Fruit fly (Drosophila melanogaster) whole organism, embryonic: Measurements from ENCODE around the gene Rbp.
A peak's percentile ranks its signal among the peaks of the same experiment; 100 is the strongest.

Source experiments
- ATbp ChIP-seq: fragments of 200-800 bp; sonication (Bioruptor generic); optimal IDR thresholded peaks from 2 replicates; lab custom pipeline; 2017; ENCODE audit warnings: missing biosample characterization, mild to moderate bottlenecking, missing genetic modification characterization, missing genetic modification reagents
- Ada2b ChIP-seq: fragments of 200-800 bp; sonication (Bioruptor generic); IDR thresholded peaks from 2 replicates; pipeline ENCODE4 v1.3.6; 2022; ENCODE audit warnings: missing biosample characterization, missing genetic modification characterization
- B-H1 ChIP-seq: fragments of 200-800 bp; sonication (Bioruptor generic); IDR thresholded peaks from 3 replicates; pipeline ENCODE4 v1.3.6; 2022; ENCODE audit warnings: missing biosample characterization, missing genetic modification characterization
- Blimp-1 ChIP-seq: fragments of 200-800 bp; sonication (Bioruptor generic); optimal IDR thresholded peaks from 3 replicates; lab custom pipeline; 2018; ENCODE audit warnings: missing biosample characterization, missing genetic modification characterization, mild to moderate bottlenecking, moderate library complexity, missing genetic modification reagents
- CG10209 ChIP-seq: fragments of 200-800 bp; sonication (Bioruptor generic); optimal IDR thresholded peaks from 3 replicates; lab custom pipeline; 2017; ENCODE audit warnings: missing biosample characterization, mild to moderate bottlenecking, missing genetic modification characterization, missing genetic modification reagents
- CG10654 ChIP-seq: fragments of 200-800 bp; sonication (Bioruptor generic); optimal IDR thresholded peaks from 2 replicates; lab custom pipeline; 2016; ENCODE audit warnings: missing biosample characterization, missing genetic modification characterization
- CG12219 ChIP-seq: fragments of 200-800 bp; sonication (Bioruptor generic); optimal IDR thresholded peaks from 3 replicates; lab custom pipeline; 2018; ENCODE audit warnings: missing biosample characterization, mild to moderate bottlenecking, missing genetic modification characterization
- CG12942 ChIP-seq: fragments of 200-800 bp; sonication (Bioruptor generic); optimal IDR thresholded peaks from 3 replicates; lab custom pipeline; 2016; ENCODE audit warnings: missing biosample characterization, missing genetic modification characterization
- CG13123 ChIP-seq: fragments of 200-800 bp; sonication (Bioruptor generic); optimal IDR thresholded peaks from 2 replicates; lab custom pipeline; 2016; ENCODE audit warnings: missing biosample characterization, missing genetic modification characterization
- CG14667 ChIP-seq: fragments of 200-800 bp; sonication (Bioruptor generic); IDR thresholded peaks from 2 replicates; pipeline ENCODE4 v1.3.6; 2022; ENCODE audit warnings: missing biosample characterization, missing genetic modification characterization
- CG17186 ChIP-seq: fragments of 200-800 bp; sonication (Bioruptor generic); optimal IDR thresholded peaks from 3 replicates; lab custom pipeline; 2017; ENCODE audit warnings: missing biosample characterization, missing genetic modification reagents, missing genetic modification characterization
- CG18476 ChIP-seq: fragments of 200-800 bp; sonication (Bioruptor generic); optimal IDR thresholded peaks from 2 replicates; lab custom pipeline; 2016; ENCODE audit warnings: missing biosample characterization, mild to moderate bottlenecking, missing genetic modification characterization
- CG31224 ChIP-seq: fragments of 200-800 bp; sonication (Bioruptor generic); IDR thresholded peaks from 2 replicates; pipeline ENCODE4 v1.3.6; 2022; ENCODE audit warnings: missing biosample characterization, missing genetic modification characterization
- CG3407 ChIP-seq: fragments of 200-800 bp; sonication (Bioruptor generic); optimal IDR thresholded peaks from 2 replicates; lab custom pipeline; 2018; ENCODE audit warnings: missing biosample characterization, mild to moderate bottlenecking, missing genetic modification characterization
- CG34422 ChIP-seq: fragments of 200-800 bp; sonication (Bioruptor generic); IDR thresholded peaks from 3 replicates; pipeline ENCODE4 v1.3.6; 2022; ENCODE audit warnings: missing biosample characterization, missing genetic modification characterization
- CG4730 ChIP-seq: fragments of 200-800 bp; sonication (Bioruptor generic); IDR thresholded peaks from 2 replicates; pipeline ENCODE4 v1.3.6; 2022; ENCODE audit warnings: missing biosample characterization, missing genetic modification characterization
- CG6689 ChIP-seq: fragments of 200-800 bp; sonication (Bioruptor generic); IDR thresholded peaks from 2 replicates; pipeline ENCODE4 v1.3.6; 2022; ENCODE audit warnings: missing biosample characterization, missing genetic modification characterization
- CG7372 ChIP-seq: fragments of 200-800 bp; sonication (Bioruptor generic); IDR thresholded peaks from 2 replicates; pipeline ENCODE4 v1.3.6; 2022; ENCODE audit warnings: missing biosample characterization, missing genetic modification characterization
- CG8290 ChIP-seq, 3 experiments: fragments of 200-800 bp; sonication (Bioruptor generic); optimal IDR thresholded peaks; 2 replicates each; lab custom pipeline; 2016 to 2019; ENCODE audit warnings: missing biosample characterization in 3 of 3, missing genetic modification characterization in 3 of 3, mild to moderate bottlenecking in 2 of 3, moderate library complexity in 1 of 3
- CG9932 ChIP-seq: fragments of 200-800 bp; sonication (Bioruptor generic); IDR thresholded peaks from 2 replicates; pipeline ENCODE4 v1.3.6; 2022; ENCODE audit warnings: missing biosample characterization, missing genetic modification characterization
- CHES-1-like ChIP-seq: fragments of 200-800 bp; sonication (Bioruptor generic); optimal IDR thresholded peaks from 2 replicates; lab custom pipeline; 2016; ENCODE audit warnings: missing biosample characterization, missing genetic modification characterization
- Dp ChIP-seq: fragments of 200-800 bp; sonication (Bioruptor generic); optimal IDR thresholded peaks from 2 replicates; lab custom pipeline; 2018; ENCODE audit warnings: missing biosample characterization, mild to moderate bottlenecking, missing genetic modification characterization, moderate library complexity
- Hand ChIP-seq: fragments of 200-800 bp; sonication (Bioruptor generic); optimal IDR thresholded peaks from 2 replicates; lab custom pipeline; 2017; ENCODE audit warnings: mild to moderate bottlenecking, missing biosample characterization, missing genetic modification reagents, missing genetic modification characterization
- Kr ChIP-seq: fragments of 200-800 bp; sonication (Bioruptor generic); optimal IDR thresholded peaks from 2 replicates; lab custom pipeline; 2017; ENCODE audit warnings: missing biosample characterization, mild to moderate bottlenecking, missing genetic modification characterization
- Lhr ChIP-seq: fragments of 200-800 bp; sonication (Bioruptor generic); optimal IDR thresholded peaks from 3 replicates; lab custom pipeline; 2017; ENCODE audit warnings: mild to moderate bottlenecking, missing biosample characterization, missing genetic modification reagents, missing genetic modification characterization
- Myb ChIP-seq: fragments of 200-800 bp; sonication (Bioruptor generic); optimal IDR thresholded peaks from 2 replicates; lab custom pipeline; 2016; ENCODE audit warnings: missing biosample characterization, missing genetic modification characterization
- NC2α ChIP-seq: fragments of 200-800 bp; sonication (Bioruptor generic); optimal IDR thresholded peaks from 2 replicates; lab custom pipeline; 2016; ENCODE audit warnings: missing biosample characterization, missing genetic modification characterization
- NK7.1 ChIP-seq: fragments of 200-800 bp; sonication (Bioruptor generic); optimal IDR thresholded peaks from 3 replicates; lab custom pipeline; 2016; ENCODE audit warnings: missing biosample characterization, missing genetic modification characterization
- Oaz ChIP-seq: fragments of 200-800 bp; sonication (Bioruptor generic); IDR thresholded peaks from 2 replicates; pipeline ENCODE4 v1.3.6; 2022; ENCODE audit warnings: missing biosample characterization, missing genetic modification characterization
- Opbp ChIP-seq: fragments of 200-800 bp; sonication (Bioruptor generic); IDR thresholded peaks from 3 replicates; pipeline ENCODE4 v1.3.6; 2022; ENCODE audit warnings: missing biosample characterization, missing genetic modification characterization; ENCODE audit not compliant: partially characterized antibody
- Pdp1 ChIP-seq, 2 experiments: fragments of 200-800 bp; sonication (Bioruptor generic); optimal IDR thresholded peaks; 3 replicates each; lab custom pipeline; 2016; ENCODE audit warnings: missing biosample characterization in 2 of 2, missing genetic modification characterization in 2 of 2, mild to moderate bottlenecking in 1 of 2, moderate library complexity in 1 of 2
- Sry-β ChIP-seq: fragments of 200-800 bp; sonication (Bioruptor generic); optimal IDR thresholded peaks from 2 replicates; lab custom pipeline; 2018; ENCODE audit warnings: missing biosample characterization, mild to moderate bottlenecking, missing genetic modification characterization, moderate library complexity
- Taf1 ChIP-seq: fragments of 200-800 bp; sonication (Bioruptor generic); IDR thresholded peaks from 2 replicates; pipeline ENCODE4 v1.3.6; 2022; ENCODE audit warnings: missing biosample characterization, missing genetic modification characterization
- Tbp ChIP-seq: fragments of >200 bp; optimal IDR thresholded peaks from 2 replicates; lab custom pipeline; 2018; ENCODE audit warnings: missing biosample characterization, missing genetic modification characterization
- bigmax ChIP-seq: fragments of 200-800 bp; sonication (Bioruptor generic); optimal IDR thresholded peaks from 2 replicates; lab custom pipeline; 2018; ENCODE audit warnings: missing biosample characterization, mild to moderate bottlenecking, missing genetic modification characterization
- caup ChIP-seq: fragments of 200-800 bp; sonication (Bioruptor generic); optimal IDR thresholded peaks from 3 replicates; lab custom pipeline; 2017; ENCODE audit warnings: missing biosample characterization, mild to moderate bottlenecking, missing genetic modification characterization, moderate library complexity; ENCODE audit not compliant: severe bottlenecking
- chif ChIP-seq, 2 experiments: fragments of 200-800 bp; sonication (Bioruptor generic); optimal IDR thresholded peaks; 3 replicates each; lab custom pipeline; 2016; ENCODE audit warnings: missing biosample characterization in 2 of 2, missing genetic modification characterization in 2 of 2
- danr ChIP-seq: fragments of 200-800 bp; sonication (Bioruptor generic); IDR thresholded peaks from 2 replicates; pipeline ENCODE4 v1.3.6; 2022; ENCODE audit warnings: missing biosample characterization, missing genetic modification characterization
- dysf ChIP-seq: fragments of 200-800 bp; sonication (Bioruptor generic); IDR thresholded peaks from 3 replicates; pipeline ENCODE4 v1.3.6; 2022; ENCODE audit warnings: missing biosample characterization, missing genetic modification characterization
- esg ChIP-seq: fragments of 200-800 bp; sonication (Bioruptor generic); conservative IDR thresholded peaks from 2 replicates; pipeline ENCODE4 v1.3.6; 2022; ENCODE audit warnings: missing biosample characterization, missing genetic modification characterization
- eve ChIP-seq, 2 experiments: fragments of >200 bp; optimal IDR thresholded peaks; 2 replicates each; lab custom pipeline; 2017; ENCODE audit warnings: missing biosample characterization in 2 of 2, missing genetic modification characterization in 2 of 2
- eyg ChIP-seq: fragments of 200-800 bp; sonication (Bioruptor generic); optimal IDR thresholded peaks from 3 replicates; lab custom pipeline; 2016; ENCODE audit warnings: missing biosample characterization, missing genetic modification characterization
- hth ChIP-seq: fragments of >200 bp; optimal IDR thresholded peaks from 2 replicates; lab custom pipeline; 2017; ENCODE audit warnings: inconsistent platforms
- lilli ChIP-seq: fragments of 200-800 bp; sonication (Bioruptor generic); optimal IDR thresholded peaks from 3 replicates; lab custom pipeline; 2016; ENCODE audit warnings: missing biosample characterization, missing genetic modification characterization
- org-1 ChIP-seq: fragments of 200-800 bp; sonication (Bioruptor generic); optimal IDR thresholded peaks from 2 replicates; lab custom pipeline; 2017; ENCODE audit warnings: missing biosample characterization, missing genetic modification characterization
- phol ChIP-seq: fragments of 200-800 bp; sonication (Bioruptor generic); optimal IDR thresholded peaks from 3 replicates; lab custom pipeline; 2018; ENCODE audit warnings: missing biosample characterization, mild to moderate bottlenecking, missing genetic modification characterization, moderate library complexity
- pzg ChIP-seq: fragments of 200-800 bp; sonication (Bioruptor generic); optimal IDR thresholded peaks from 3 replicates; lab custom pipeline; 2018; ENCODE audit warnings: missing biosample characterization, mild to moderate bottlenecking, missing genetic modification characterization, moderate library complexity
- sqz ChIP-seq: fragments of 200-800 bp; sonication (Bioruptor generic); optimal IDR thresholded peaks from 3 replicates; lab custom pipeline; 2018; ENCODE audit warnings: missing biosample characterization, mild to moderate bottlenecking, missing genetic modification characterization
- vfl ChIP-seq: fragments of 200-800 bp; sonication (Bioruptor generic); optimal IDR thresholded peaks from 2 replicates; lab custom pipeline; 2016; ENCODE audit warnings: missing biosample characterization, missing genetic modification characterization

The Rbp gene

dm6 chr3R:15418824-15419530 is 44.5 kb downstream of the Rbp start (continued):
- TF ChIP-seq lilli (GFP tag; lab: Kevin White, UChicago) (peak; percentile 58), bigmax (GFP tag; lab: Kevin White, UChicago) (no peak), NC2α (GFP tag; lab: Kevin White, UChicago) (no peak), CG4730 (GFP tag; lab: Robert Waterston, UW) (no peak), esg (peak; percentile 31; the same call in 1 of the 2 replicates), org-1 (GFP tag; lab: Kevin White, UChicago) (peak; percentile 74), chif (GFP tag; optimal IDR thresholded peaks at IDR 0.05; lab: Kevin White, UChicago) (peak in 1 of 2 experiments; percentile 34), eve (GFP tag; optimal IDR thresholded peaks at IDR 0.05; lab: Kevin White, UChicago) (no peak), ATbp (GFP tag; lab: Kevin White, UChicago) (peak; percentile 48), dysf (GFP tag; lab: Robert Waterston, UW) (no peak), Kr (peak; percentile 75), Lhr (peak; percentile 48), CG31224 (GFP tag; lab: Robert Waterston, UW) (0 out of 2 replicates have a peak, but pooled peaks have one; percentile 6), Tbp (GFP tag; lab: Kevin White, UChicago) (no peak), Hand (GFP tag; lab: Kevin White, UChicago) (peak; percentile 60), CG6689 (GFP tag; lab: Robert Waterston, UW) (peak; percentile 61; the same call in 1 of the 2 replicates), CG17186 (GFP tag; lab: Kevin White, UChicago) (no peak), CG34422 (no peak), danr (no peak), CG7372 (GFP tag; lab: Robert Waterston, UW) (no peak), CG12942 (GFP tag; lab: Kevin White, UChicago) (peak; percentile 46), NK7.1 (no peak), Taf1 (no peak), phol (tag; lab: Kevin White, UChicago) (peak; percentile 80), Myb (no peak), Sry-β (GFP tag; lab: Kevin White, UChicago) (no peak), caup (GFP tag; lab: Kevin White, UChicago) (peak; percentile 42), eyg (no peak), CG8290 (GFP tag; optimal IDR thresholded peaks at IDR 0.05; lab: Kevin White, UChicago) (peak; percentile 19), CG8290 (tag; optimal IDR thresholded peaks at IDR 0.05; lab: Kevin White, UChicago) (peak in 1 of 2 experiments; percentile 23), pzg (no peak), CG12219 (GFP tag; lab: Kevin White, UChicago) (peak; percentile 29), CG10654 (GFP tag; lab: Kevin White, UChicago) (peak; percentile 49), CG13123 (GFP tag; lab: Kevin White, UChicago) (peak; percentile 50), Oaz (no peak), CHES-1-like (GFP tag; lab: Kevin White, UChicago) (no peak), sqz (GFP tag; lab: Kevin White, UChicago) (peak; percentile 32), CG18476 (GFP tag; lab: Kevin White, UChicago) (peak; percentile 43), Ada2b (no peak), Opbp (GFP tag; lab: Robert Waterston, UW) (no peak), Blimp-1 (peak; percentile 69), Pdp1 (GFP tag; optimal IDR thresholded peaks at IDR 0.05; lab: Kevin White, UChicago) (peak in 1 of 2 experiments; percentile 42), vfl (GFP tag; lab: Kevin White, UChicago) (no peak), hth (lab: Kevin White, UChicago) (peak; percentile 70), CG3407 (GFP tag; lab: Kevin White, UChicago) (peak; percentile 70), B-H1 (GFP tag; lab: Robert Waterston, UW) (no peak), CG9932 (peak; percentile 31; the same call in 1 of the 2 replicates), Dp (no peak), CG14667 (GFP tag; lab: Robert Waterston, UW) (no peak), CG10209 (GFP tag; lab: Kevin White, UChicago) (peak; percentile 81)
